Fruit fly (Drosophila melanogaster): ENCODE data around the gene CG2698.

DNA sequence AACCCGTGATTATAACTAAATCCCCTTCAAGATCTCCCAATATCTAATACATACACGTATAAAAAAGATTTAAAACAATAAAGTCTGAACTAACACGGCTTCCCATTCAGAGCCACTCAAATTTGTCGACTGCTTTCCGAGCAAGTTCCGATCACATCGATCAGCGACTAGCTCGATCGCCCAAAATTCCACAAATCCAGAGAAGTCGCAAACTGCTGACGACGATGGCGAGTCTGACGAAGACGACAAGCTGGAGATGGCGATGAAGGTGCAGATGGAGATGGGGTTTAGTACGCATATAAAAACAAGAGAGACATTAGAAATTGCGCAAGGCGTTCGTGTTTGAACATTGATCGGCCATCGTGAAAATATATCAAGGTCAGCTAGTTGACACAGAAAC lies 2.6 kb upstream of the CG2698 start:
- TF ChIP-seq CG10274 (GFP tag; optimal IDR thresholded peaks at IDR 0.05) (no peak), CG18476 (GFP tag; optimal IDR thresholded peaks at IDR 0.05) (no peak)

Data from whole organism, embryonic.